Worm (Caenorhabditis elegans) whole organism, mixed stage, embryonic: Measurements from ENCODE around the gene C49F8.15.

ENCODE experiments used
- cnd-1 ChIP-seq: fragments of 200-800 bp; sonication (Bioruptor generic); optimal IDR thresholded peaks from 2 replicates; lab custom pipeline; 2018; ENCODE audit warnings: mild to moderate bottlenecking, missing genetic modification characterization, missing compliant biosample characterization
- elt-1 ChIP-seq: sonication (generic microtip); optimal IDR thresholded peaks from 2 replicates; lab custom pipeline; 2017; ENCODE audit warnings: missing genetic modification characterization, mild to moderate bottlenecking, missing compliant biosample characterization, antibody characterized with exemption, moderate library complexity, borderline replicate concordance; ENCODE audit not compliant: insufficient read depth
- mab-5 ChIP-seq: fragments of 150-350 bp; optimal IDR thresholded peaks from 2 replicates; lab custom pipeline; 2014; ENCODE audit warnings: missing biosample characterization, missing genetic modification characterization
- mep-1 ChIP-seq: fragments of 150-350 bp; optimal IDR thresholded peaks from 2 replicates; lab custom pipeline; 2017; ENCODE audit warnings: missing biosample characterization, missing genetic modification reagents, missing genetic modification characterization, inconsistent platforms
- nhr-28 ChIP-seq: fragments of 150-350 bp; optimal IDR thresholded peaks from 2 replicates; lab custom pipeline; 2014; ENCODE audit warnings: missing biosample characterization, missing genetic modification characterization

DNA sequence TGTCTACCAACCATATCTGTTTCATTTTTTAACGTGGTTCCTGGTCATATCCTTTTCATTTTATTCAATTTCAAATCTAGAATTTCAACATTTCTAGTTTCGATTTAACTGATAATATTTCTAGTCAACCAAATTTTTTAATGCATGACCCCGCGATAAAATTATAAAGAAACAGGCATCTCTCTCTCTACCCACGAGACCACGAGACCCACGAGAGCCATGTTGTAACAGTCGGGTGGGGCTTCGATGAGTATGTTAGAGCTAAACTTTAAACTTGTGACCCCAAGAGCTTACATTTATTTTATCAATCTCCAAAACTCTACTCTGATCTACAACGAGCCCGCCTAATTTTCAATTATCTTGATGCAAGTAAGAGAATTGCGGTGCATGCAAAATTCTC, 44.1 kb downstream of the C49F8.15 start:
- TF ChIP-seq mep-1 (tag; lab: Kevin White, UChicago) (no peak), elt-1 (tag; lab: Kevin White, UChicago) (no peak), cnd-1 (tag; lab: Kevin White, UChicago) (no peak), mab-5 (tag; lab: Kevin White, UChicago) (no peak), nhr-28 (no peak)
